Worm (Caenorhabditis elegans) whole organism, early embryonic: ENCODE measurements around the gene prp-8.

Source experiments
- B0310.2 ChIP-seq: sonication (generic microtip); optimal IDR thresholded peaks from 2 replicates; lab custom pipeline; 2016; ENCODE audit warnings: mild to moderate bottlenecking, missing genetic modification characterization, missing compliant biosample characterization
- F13C5.2 ChIP-seq: sonication (generic microtip); optimal IDR thresholded peaks from 2 replicates; lab custom pipeline; 2017; ENCODE audit warnings: mild to moderate bottlenecking, missing genetic modification characterization, inconsistent platforms, missing compliant biosample characterization
- aly-1 ChIP-seq: sonication (generic microtip); optimal IDR thresholded peaks from 2 replicates; lab custom pipeline; 2016; ENCODE audit warnings: missing genetic modification characterization, missing compliant biosample characterization
- ama-1 ChIP-seq: fragments of 150-350 bp; optimal IDR thresholded peaks from 2 replicates; lab custom pipeline; 2014
- ceh-13 ChIP-seq: fragments of 200-800 bp; sonication (Bioruptor generic); optimal IDR thresholded peaks from 2 replicates; lab custom pipeline; 2018; ENCODE audit warnings: mild to moderate bottlenecking, missing genetic modification characterization, missing compliant biosample characterization
- ceh-36 ChIP-seq: sonication (generic microtip); optimal IDR thresholded peaks from 2 replicates; lab custom pipeline; 2016; ENCODE audit warnings: missing genetic modification characterization, inconsistent platforms, missing compliant biosample characterization
- ets-7 ChIP-seq: sonication (generic microtip); optimal IDR thresholded peaks from 2 replicates; lab custom pipeline; 2016; ENCODE audit warnings: missing genotype, missing genetic modification characterization, missing compliant biosample characterization
- flt-1 ChIP-seq: fragments of 200-800 bp; sonication (Bioruptor generic); IDR thresholded peaks from 2 replicates; pipeline ENCODE4 v1.3.6; 2022; ENCODE audit warnings: missing genetic modification characterization, missing compliant biosample characterization
- hmbx-1 ChIP-seq: sonication (generic microtip); optimal IDR thresholded peaks from 2 replicates; lab custom pipeline; 2016; ENCODE audit warnings: mild to moderate bottlenecking, missing genetic modification characterization, missing compliant biosample characterization
- hmg-4 ChIP-seq: fragments of 200-800 bp; sonication (Bioruptor generic); optimal IDR thresholded peaks from 2 replicates; lab custom pipeline; 2018; ENCODE audit warnings: mild to moderate bottlenecking, missing genetic modification characterization, missing compliant biosample characterization
- hnd-1 ChIP-seq: sonication (generic microtip); optimal IDR thresholded peaks from 2 replicates; lab custom pipeline; 2016; ENCODE audit warnings: missing genetic modification characterization, missing compliant biosample characterization
- pes-1 ChIP-seq: fragments of 200-800 bp; sonication (Bioruptor generic); IDR thresholded peaks from 2 replicates; pipeline ENCODE4 v1.3.6; 2022; ENCODE audit warnings: missing genetic modification reagents, missing genetic modification characterization, missing compliant biosample characterization
- scrt-1 ChIP-seq: fragments of 200-800 bp; sonication (Bioruptor generic); IDR thresholded peaks from 2 replicates; pipeline ENCODE4 v1.3.6; 2022; ENCODE audit warnings: missing genetic modification characterization, missing compliant biosample characterization
- sea-1 ChIP-seq: fragments of 200-800 bp; sonication (Bioruptor generic); conservative IDR thresholded peaks from 2 replicates; pipeline ENCODE4 v1.3.6; 2022; ENCODE audit warnings: missing genetic modification characterization, missing compliant biosample characterization
- tbx-11 ChIP-seq: fragments of 200-800 bp; sonication (Bioruptor generic); IDR thresholded peaks from 2 replicates; pipeline ENCODE4 v1.3.6; 2022; ENCODE audit warnings: missing genetic modification characterization, missing compliant biosample characterization
- tbx-37 ChIP-seq: fragments of 200-800 bp; sonication (Bioruptor generic); conservative IDR thresholded peaks from 2 replicates; pipeline ENCODE4 v1.3.6; 2022; ENCODE audit warnings: missing genetic modification reagents, missing genetic modification characterization, missing compliant biosample characterization
- tra-4 ChIP-seq: sonication (generic microtip); optimal IDR thresholded peaks from 2 replicates; lab custom pipeline; 2017; ENCODE audit warnings: missing genetic modification characterization, missing compliant biosample characterization

Gene prp-8

DNA sequence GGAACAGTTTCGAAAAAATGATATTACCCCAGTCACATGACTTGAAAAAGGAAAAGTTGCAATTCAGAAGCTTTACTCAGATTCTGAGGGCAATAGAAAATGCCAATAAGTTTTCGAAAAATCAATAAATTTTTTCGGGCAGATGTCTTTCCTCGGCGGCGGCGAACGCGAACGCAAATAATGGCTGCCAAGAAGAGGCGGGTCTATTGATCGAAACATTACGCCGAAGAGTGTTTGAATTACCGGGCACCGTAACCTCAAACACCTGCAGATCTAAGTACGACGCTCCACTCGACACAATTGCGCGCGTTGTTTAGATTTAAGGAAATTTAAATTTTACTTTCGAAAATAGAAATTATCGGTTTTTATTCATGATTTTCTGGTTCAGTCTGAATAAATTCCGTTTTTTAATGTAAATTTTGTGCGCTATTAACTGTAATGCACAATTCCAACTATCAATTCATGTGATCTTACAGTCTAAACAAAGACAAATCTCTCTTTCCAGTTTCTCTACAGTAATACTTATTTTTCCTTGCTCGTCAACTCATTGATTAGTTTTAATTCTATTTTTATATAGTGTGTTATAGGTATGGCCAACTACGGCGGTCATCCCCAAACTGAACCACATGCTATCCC lies at the start of gene prp-8:
Gene prp-8 (plus strand): TSS at position 586 of the 636 bp plus-strand sequence.
- TF ChIP-seq hmg-4 (GFP tag; lab: Kevin White, UChicago) (peak; percentile 60), tra-4 (tag; lab: Kevin White, UChicago) (no peak), ceh-36 (tag; lab: Kevin White, UChicago) (no peak), hmbx-1 (no peak), hnd-1 (tag; lab: Kevin White, UChicago) (no peak), ama-1 (no peak), tbx-37 (GFP tag; lab: Robert Waterston, UW) (peak; percentile 47; the same call in 1 of the 2 replicates), B0310.2 (tag; lab: Kevin White, UChicago) (no peak), pes-1 (GFP tag; lab: Robert Waterston, UW) (no peak), scrt-1 (GFP tag; lab: Robert Waterston, UW) (no peak), flt-1 (GFP tag; lab: Robert Waterston, UW) (peak; percentile 38; the same call in 1 of the 2 replicates), ceh-13 (GFP tag; lab: Kevin White, UChicago) (no peak), F13C5.2 (tag; lab: Kevin White, UChicago) (peak; percentile 41), aly-1 (no peak), tbx-11 (no peak), sea-1 (GFP tag; lab: Robert Waterston, UW) (no peak), ets-7 (no peak)

DNA sequence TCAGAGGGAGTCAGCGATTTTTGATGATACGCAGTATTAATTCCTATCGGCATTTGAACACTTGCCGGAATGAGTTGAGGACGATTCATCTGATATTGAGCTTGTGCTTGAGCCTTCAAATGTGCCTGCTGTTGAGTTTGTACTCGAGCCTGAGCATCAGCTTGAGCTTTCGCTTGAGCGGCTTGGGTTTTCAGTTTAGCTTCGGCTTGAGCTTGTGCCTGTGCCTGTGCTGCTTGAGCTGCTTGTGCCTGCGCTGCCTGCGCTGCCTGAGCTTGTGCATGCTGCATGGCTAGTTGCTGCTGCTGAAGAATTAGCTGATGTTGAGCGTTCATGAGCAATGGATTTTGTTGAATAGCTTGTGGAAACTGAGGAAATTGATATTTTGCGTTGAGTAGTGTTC lies 48.3 kb upstream of the prp-8 start:
- TF ChIP-seq pes-1 (GFP tag; lab: Robert Waterston, UW): no peak
- TF ChIP-seq B0310.2 (tag; lab: Kevin White, UChicago): no peak
- TF ChIP-seq tbx-11: no peak
- no peak for TF ChIP-seq hmbx-1
- no peak for TF ChIP-seq hmg-4 (GFP tag; lab: Kevin White, UChicago)
- TF ChIP-seq ets-7: no peak
- no peak for TF ChIP-seq tbx-37 (GFP tag; lab: Robert Waterston, UW)
- no peak for TF ChIP-seq ceh-13 (GFP tag; lab: Kevin White, UChicago)
- TF ChIP-seq ceh-36 (tag; lab: Kevin White, UChicago): no peak
- TF ChIP-seq hnd-1 (tag; lab: Kevin White, UChicago): no peak
- no peak for TF ChIP-seq ama-1

ce11 chrIII:8117155-8117554 lies 47.0 kb upstream of the prp-8 start:
- TF ChIP-seq ets-7: no peak
- no peak for TF ChIP-seq hmg-4 (GFP tag; lab: Kevin White, UChicago)
- TF ChIP-seq hnd-1 (tag; lab: Kevin White, UChicago): no peak
- TF ChIP-seq flt-1 (GFP tag; lab: Robert Waterston, UW): no peak
- no peak for TF ChIP-seq ama-1
- TF ChIP-seq ceh-13 (GFP tag; lab: Kevin White, UChicago): no peak
- no peak for TF ChIP-seq sea-1 (GFP tag; lab: Robert Waterston, UW)
- no peak for TF ChIP-seq hmbx-1
- no peak for TF ChIP-seq B0310.2 (tag; lab: Kevin White, UChicago)

DNA sequence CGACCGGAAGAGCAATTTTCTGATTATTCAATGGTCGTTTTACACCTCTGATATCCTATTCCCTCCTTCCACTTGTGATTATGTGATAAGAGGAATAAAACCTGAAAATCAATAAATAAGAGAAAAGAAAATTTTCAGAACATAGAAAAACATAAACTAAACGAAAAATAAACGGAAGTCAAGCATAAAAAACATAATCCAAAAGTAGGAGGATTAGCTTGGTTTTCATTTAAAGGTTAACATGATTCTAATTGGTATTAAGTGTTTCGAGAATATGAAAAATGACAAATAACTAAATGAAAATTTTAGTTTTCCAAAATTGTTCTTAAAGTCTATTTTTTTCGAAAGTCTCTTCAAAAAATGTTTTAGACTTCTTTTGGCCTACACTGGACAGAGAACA lies 43.0 kb upstream of the prp-8 start, which contains the start of gene gei-8:
Gene gei-8 (minus strand): TSS at position 101 of the 400 bp plus-strand sequence.
- TF ChIP-seq B0310.2 (tag; lab: Kevin White, UChicago) (no peak), hmg-4 (GFP tag; lab: Kevin White, UChicago) (no peak), ama-1 (no peak), hmbx-1 (no peak), tbx-11 (no peak), tra-4 (tag; lab: Kevin White, UChicago) (no peak), F13C5.2 (tag; lab: Kevin White, UChicago) (no peak), pes-1 (GFP tag; lab: Robert Waterston, UW) (no peak)

DNA sequence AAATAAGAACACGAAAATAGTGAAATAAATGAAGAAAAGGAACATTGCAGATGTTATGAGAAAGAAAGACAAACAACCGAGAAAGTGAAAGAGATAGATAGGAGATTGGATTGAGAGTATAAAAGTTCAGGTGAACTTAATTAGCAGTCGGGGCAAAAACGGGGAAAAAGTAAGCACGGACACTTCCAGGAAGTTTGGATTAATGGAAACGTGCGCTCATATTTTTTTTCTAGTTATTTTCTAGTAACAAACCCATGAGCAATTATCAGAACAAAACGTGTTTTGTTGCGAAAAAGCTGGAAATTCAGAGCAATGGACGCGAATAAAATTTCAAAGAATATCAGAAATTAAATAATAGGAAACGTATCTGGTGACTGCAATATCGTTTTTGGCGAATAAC lies 42.2 kb upstream of the prp-8 start:
- TF ChIP-seq hmg-4 (GFP tag; lab: Kevin White, UChicago): no peak
- TF ChIP-seq hnd-1 (tag; lab: Kevin White, UChicago): no peak
- no peak for TF ChIP-seq scrt-1 (GFP tag; lab: Robert Waterston, UW)
- TF ChIP-seq B0310.2 (tag; lab: Kevin White, UChicago): no peak
- TF ChIP-seq F13C5.2 (tag; lab: Kevin White, UChicago): no peak
- no peak for TF ChIP-seq ama-1
- no peak for TF ChIP-seq tbx-37 (GFP tag; lab: Robert Waterston, UW)
- TF ChIP-seq ceh-13 (GFP tag; lab: Kevin White, UChicago): no peak
- TF ChIP-seq pes-1 (GFP tag; lab: Robert Waterston, UW): no peak
- no peak for TF ChIP-seq aly-1
- TF ChIP-seq tra-4 (tag; lab: Kevin White, UChicago): no peak
- no peak for TF ChIP-seq flt-1 (GFP tag; lab: Robert Waterston, UW)
- TF ChIP-seq tbx-11: no peak
- no peak for TF ChIP-seq ets-7
- TF ChIP-seq sea-1 (GFP tag; lab: Robert Waterston, UW): no peak
- TF ChIP-seq hmbx-1: no peak
- no peak for TF ChIP-seq ceh-36 (tag; lab: Kevin White, UChicago)

DNA sequence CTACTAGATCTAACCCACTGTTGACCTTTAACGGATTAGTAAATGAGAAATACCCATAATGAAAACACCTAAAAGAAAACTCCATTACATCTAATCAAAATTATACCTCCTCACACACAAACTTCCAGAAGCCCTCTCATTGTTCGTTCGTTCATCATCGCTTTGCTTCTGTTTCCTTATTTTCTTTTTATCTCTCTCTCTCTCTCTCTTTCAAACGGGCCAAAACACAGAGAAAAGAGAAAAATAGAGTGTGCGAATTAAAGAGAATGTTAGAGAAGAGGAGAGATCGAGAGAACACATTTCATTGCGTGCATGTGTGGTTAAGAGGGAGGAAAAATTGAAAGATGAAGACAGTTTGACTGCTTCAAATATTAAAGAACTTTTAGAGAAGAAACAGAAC lies 39.9 kb upstream of the prp-8 start:
- TF ChIP-seq hmg-4 (GFP tag; lab: Kevin White, UChicago) (peak; percentile 27), ama-1 (no peak), tbx-11 (no peak), scrt-1 (GFP tag; lab: Robert Waterston, UW) (no peak), hnd-1 (tag; lab: Kevin White, UChicago) (no peak), flt-1 (GFP tag; lab: Robert Waterston, UW) (no peak), sea-1 (GFP tag; lab: Robert Waterston, UW) (no peak), F13C5.2 (tag; lab: Kevin White, UChicago) (peak; percentile 30), aly-1 (no peak), ceh-36 (tag; lab: Kevin White, UChicago) (no peak), pes-1 (GFP tag; lab: Robert Waterston, UW) (no peak), tbx-37 (GFP tag; lab: Robert Waterston, UW) (no peak), ceh-13 (GFP tag; lab: Kevin White, UChicago) (no peak), B0310.2 (tag; lab: Kevin White, UChicago) (no peak), hmbx-1 (no peak), ets-7 (no peak), tra-4 (tag; lab: Kevin White, UChicago) (no peak)

- no peak for TF ChIP-seq B0310.2 (tag; lab: Kevin White, UChicago)
- no peak for TF ChIP-seq tra-4 (tag; lab: Kevin White, UChicago)
- TF ChIP-seq F13C5.2 (tag; lab: Kevin White, UChicago): peak; percentile 62
Measured at ce11 chrIII:8125234-8125633, 38.9 kb upstream of the prp-8 start.
